Fruit fly (Drosophila melanogaster) whole organism, embryonic: ENCODE results near the gene usp.

Source experiments
- ATbp ChIP-seq: fragments of 200-800 bp; sonication (Bioruptor generic); optimal IDR thresholded peaks from 2 replicates; lab custom pipeline; 2017; ENCODE audit warnings: missing biosample characterization, mild to moderate bottlenecking, missing genetic modification characterization, missing genetic modification reagents
- Abd-B ChIP-seq: fragments of 200-800 bp; sonication (Bioruptor generic); optimal IDR thresholded peaks from 2 replicates; lab custom pipeline; 2018; ENCODE audit warnings: missing biosample characterization, mild to moderate bottlenecking, missing genetic modification characterization, moderate library complexity
- Aef1 ChIP-seq: fragments of 200-800 bp; sonication (Bioruptor generic); IDR thresholded peaks from 3 replicates; pipeline ENCODE4 v1.3.6; 2022; ENCODE audit warnings: missing biosample characterization, missing genetic modification characterization
- B-H1 ChIP-seq: fragments of 200-800 bp; sonication (Bioruptor generic); IDR thresholded peaks from 3 replicates; pipeline ENCODE4 v1.3.6; 2022; ENCODE audit warnings: missing biosample characterization, missing genetic modification characterization
- CG10321 ChIP-seq: fragments of 200-800 bp; sonication (Bioruptor generic); IDR thresholded peaks from 2 replicates; pipeline ENCODE4 v1.3.6; 2022; ENCODE audit warnings: missing biosample characterization, missing genetic modification characterization
- CG10462 ChIP-seq: fragments of 200-800 bp; sonication (Bioruptor generic); optimal IDR thresholded peaks from 2 replicates; lab custom pipeline; 2016; ENCODE audit warnings: missing biosample characterization, missing genetic modification characterization
- CG11398 ChIP-seq: fragments of 200-800 bp; sonication (Bioruptor generic); optimal IDR thresholded peaks from 2 replicates; lab custom pipeline; 2016; ENCODE audit warnings: missing biosample characterization, missing genetic modification characterization
- CG11504 ChIP-seq: fragments of 200-800 bp; sonication (Bioruptor generic); optimal IDR thresholded peaks from 3 replicates; lab custom pipeline; 2019; ENCODE audit warnings: missing biosample characterization, mild to moderate bottlenecking, missing genetic modification characterization, moderate library complexity
- CG11696 ChIP-seq: fragments of 200-800 bp; sonication (Bioruptor generic); IDR thresholded peaks from 2 replicates; pipeline ENCODE4 v1.3.6; 2022; ENCODE audit warnings: missing biosample characterization, missing genetic modification characterization
- CG12219 ChIP-seq: fragments of 200-800 bp; sonication (Bioruptor generic); optimal IDR thresholded peaks from 3 replicates; lab custom pipeline; 2018; ENCODE audit warnings: missing biosample characterization, mild to moderate bottlenecking, missing genetic modification characterization
- CG15073 ChIP-seq: fragments of 200-800 bp; sonication (Bioruptor generic); optimal IDR thresholded peaks from 2 replicates; lab custom pipeline; 2016; ENCODE audit warnings: missing biosample characterization, missing genetic modification characterization
- CG16863 ChIP-seq: fragments of 200-800 bp; sonication (Bioruptor generic); optimal IDR thresholded peaks from 3 replicates; lab custom pipeline; 2016; ENCODE audit warnings: missing biosample characterization, missing genetic modification characterization
- CG17359 ChIP-seq: fragments of 200-800 bp; sonication (Bioruptor generic); optimal IDR thresholded peaks from 3 replicates; lab custom pipeline; 2018; ENCODE audit warnings: missing biosample characterization, mild to moderate bottlenecking, missing genetic modification characterization, moderate library complexity
- CG18262 ChIP-seq: fragments of 200-800 bp; optimal IDR thresholded peaks from 3 replicates; lab custom pipeline; 2019; ENCODE audit warnings: missing biosample characterization, mild to moderate bottlenecking, missing genetic modification characterization, moderate library complexity
- CG18599 ChIP-seq: fragments of 200-800 bp; sonication (Bioruptor generic); optimal IDR thresholded peaks from 3 replicates; lab custom pipeline; 2017; ENCODE audit warnings: missing biosample characterization, missing genetic modification characterization, mild to moderate bottlenecking, moderate library complexity, missing genetic modification reagents
- CG30020 ChIP-seq: fragments of 200-800 bp; optimal IDR thresholded peaks from 2 replicates; lab custom pipeline; 2019; ENCODE audit warnings: missing biosample characterization, mild to moderate bottlenecking, missing genetic modification characterization, moderate library complexity
- CG30403 ChIP-seq: fragments of 200-800 bp; sonication (Bioruptor generic); optimal IDR thresholded peaks from 3 replicates; lab custom pipeline; 2016; ENCODE audit warnings: missing biosample characterization, missing genetic modification characterization
- CG4282 ChIP-seq: fragments of 200-800 bp; sonication (Bioruptor generic); optimal IDR thresholded peaks from 2 replicates; lab custom pipeline; 2016; ENCODE audit warnings: missing biosample characterization, missing genetic modification characterization
- CG5245 ChIP-seq: fragments of 200-800 bp; sonication (Bioruptor generic); optimal IDR thresholded peaks from 3 replicates; lab custom pipeline; 2016; ENCODE audit warnings: missing biosample characterization, missing genetic modification characterization
- CG6854 ChIP-seq: fragments of 200-800 bp; sonication (Bioruptor generic); optimal IDR thresholded peaks from 3 replicates; lab custom pipeline; 2017; ENCODE audit warnings: missing biosample characterization, mild to moderate bottlenecking, missing genetic modification characterization
- CG7786 ChIP-seq: fragments of 200-800 bp; sonication (Bioruptor generic); optimal IDR thresholded peaks from 2 replicates; lab custom pipeline; 2016; ENCODE audit warnings: missing biosample characterization, missing genetic modification characterization
- D19B ChIP-seq: fragments of 200-800 bp; sonication (Bioruptor generic); optimal IDR thresholded peaks from 2 replicates; lab custom pipeline; 2017; ENCODE audit warnings: missing biosample characterization, mild to moderate bottlenecking, missing genetic modification characterization
- Doc3 ChIP-seq: fragments of 200-800 bp; sonication (Bioruptor generic); IDR thresholded peaks from 3 replicates; pipeline ENCODE4 v1.3.6; 2022; ENCODE audit warnings: missing biosample characterization, missing genetic modification characterization; ENCODE audit not compliant: partially characterized antibody
- Dref ChIP-seq: fragments of 200-800 bp; sonication (Bioruptor generic); IDR thresholded peaks from 2 replicates; pipeline ENCODE4 v1.3.6; 2022; ENCODE audit warnings: missing biosample characterization, missing genetic modification characterization
- Hr51 ChIP-seq, 2 experiments: fragments of 200-800 bp; sonication (Bioruptor generic); optimal IDR thresholded peaks; 2 replicates in 1 of 2; 3 replicates in 1 of 2; lab custom pipeline; 2016 to 2018; ENCODE audit warnings: missing biosample characterization in 2 of 2, missing genetic modification characterization in 2 of 2, mild to moderate bottlenecking in 1 of 2, moderate library complexity in 1 of 2
- Jarid2 ChIP-seq: fragments of 200-800 bp; sonication (Bioruptor generic); optimal IDR thresholded peaks from 3 replicates; lab custom pipeline; 2017; ENCODE audit warnings: mild to moderate bottlenecking, missing biosample characterization, missing genetic modification reagents, missing genetic modification characterization
- Max ChIP-seq: fragments of 200-800 bp; sonication (Bioruptor generic); optimal IDR thresholded peaks from 2 replicates; lab custom pipeline; 2016; ENCODE audit warnings: missing biosample characterization, mild to moderate bottlenecking, missing genetic modification characterization
- NFAT ChIP-seq: fragments of 200-800 bp; sonication (Bioruptor generic); IDR thresholded peaks from 2 replicates; pipeline ENCODE4 v1.3.6; 2022; ENCODE audit warnings: missing biosample characterization, missing genetic modification characterization
- Neu2 ChIP-seq: fragments of 200-800 bp; sonication (Bioruptor generic); optimal IDR thresholded peaks from 3 replicates; lab custom pipeline; 2016; ENCODE audit warnings: missing biosample characterization, missing genetic modification characterization, borderline replicate concordance
- Nf-YB ChIP-seq: fragments of 200-800 bp; sonication (Bioruptor generic); optimal IDR thresholded peaks from 3 replicates; lab custom pipeline; 2019; ENCODE audit warnings: missing biosample characterization, mild to moderate bottlenecking, missing genetic modification characterization, moderate library complexity
- Opbp ChIP-seq: fragments of 200-800 bp; sonication (Bioruptor generic); IDR thresholded peaks from 3 replicates; pipeline ENCODE4 v1.3.6; 2022; ENCODE audit warnings: missing biosample characterization, missing genetic modification characterization; ENCODE audit not compliant: partially characterized antibody
- Optix ChIP-seq: fragments of 200-800 bp; sonication (Bioruptor generic); IDR thresholded peaks from 3 replicates; pipeline ENCODE4 v1.3.6; 2022; ENCODE audit warnings: missing biosample characterization, missing genetic modification characterization
- Ptx1 ChIP-seq: fragments of 200-800 bp; sonication (Bioruptor generic); IDR thresholded peaks from 2 replicates; pipeline ENCODE4 v1.3.6; 2022; ENCODE audit warnings: missing biosample characterization, missing genetic modification characterization
- Sin3A ChIP-seq: fragments of >200 bp; optimal IDR thresholded peaks from 2 replicates; lab custom pipeline; 2018
- Sox100B ChIP-seq: fragments of 200-800 bp; sonication (Bioruptor generic); optimal IDR thresholded peaks from 3 replicates; lab custom pipeline; 2018; ENCODE audit warnings: missing biosample characterization, mild to moderate bottlenecking, missing genetic modification characterization
- Trl ChIP-seq, 3 experiments: fragments of >200 bp in 2 of 3; fragments of 200-800 bp in 1 of 3; sonication (Bioruptor generic) in 1 of 3; optimal IDR thresholded peaks; 2 replicates in 1 of 3; 3 replicates in 2 of 3; lab custom pipeline; 2016 to 2017; ENCODE audit warnings: missing biosample characterization in 1 of 3, missing genetic modification characterization in 1 of 3
- ase ChIP-seq: fragments of 200-800 bp; sonication (Bioruptor generic); IDR thresholded peaks from 3 replicates; pipeline ENCODE4 v1.3.6; 2022; ENCODE audit warnings: missing biosample characterization, missing genetic modification characterization
- bbx ChIP-seq: fragments of 200-800 bp; sonication (Bioruptor generic); IDR thresholded peaks from 2 replicates; pipeline ENCODE4 v1.3.6; 2022; ENCODE audit warnings: missing biosample characterization, missing genetic modification characterization; ENCODE audit not compliant: partially characterized antibody
- bcd ChIP-seq: fragments of 200-800 bp; sonication (Bioruptor generic); optimal IDR thresholded peaks from 2 replicates; lab custom pipeline; 2017; ENCODE audit warnings: missing biosample characterization, mild to moderate bottlenecking, missing genetic modification characterization
- btn ChIP-seq: fragments of 200-800 bp; sonication (Bioruptor generic); optimal IDR thresholded peaks from 2 replicates; lab custom pipeline; 2016; ENCODE audit warnings: missing biosample characterization, missing genetic modification characterization
- cas ChIP-seq: fragments of 200-800 bp; sonication (Bioruptor generic); IDR thresholded peaks from 2 replicates; pipeline ENCODE4 v1.3.6; 2022; ENCODE audit warnings: missing biosample characterization, missing genetic modification characterization
- chn ChIP-seq: fragments of 200-800 bp; sonication (Bioruptor generic); optimal IDR thresholded peaks from 2 replicates; lab custom pipeline; 2016; ENCODE audit warnings: missing biosample characterization, missing genetic modification characterization
- ci ChIP-seq: fragments of 200-800 bp; sonication (Bioruptor generic); IDR thresholded peaks from 3 replicates; pipeline ENCODE4 v1.3.6; 2022; ENCODE audit warnings: missing biosample characterization, missing genetic modification characterization
- fd96Cb ChIP-seq: fragments of 200-800 bp; sonication (Bioruptor generic); optimal IDR thresholded peaks from 2 replicates; lab custom pipeline; 2018; ENCODE audit warnings: missing biosample characterization, mild to moderate bottlenecking, missing genetic modification characterization, moderate library complexity
- hth ChIP-seq: fragments of >200 bp; optimal IDR thresholded peaks from 2 replicates; lab custom pipeline; 2017; ENCODE audit warnings: inconsistent platforms
- ind ChIP-seq: fragments of 200-800 bp; sonication (Bioruptor generic); optimal IDR thresholded peaks from 3 replicates; lab custom pipeline; 2016; ENCODE audit warnings: missing biosample characterization, missing genetic modification characterization
- lab ChIP-seq: fragments of 200-800 bp; sonication (Bioruptor generic); optimal IDR thresholded peaks from 3 replicates; lab custom pipeline; 2017; ENCODE audit warnings: missing biosample characterization, missing genetic modification characterization, mild to moderate bottlenecking, moderate library complexity, missing genetic modification reagents
- odd ChIP-seq: fragments of 200-800 bp; sonication (Bioruptor generic); optimal IDR thresholded peaks from 2 replicates; lab custom pipeline; 2017; ENCODE audit warnings: missing biosample characterization, mild to moderate bottlenecking, missing genetic modification characterization
- sug ChIP-seq: fragments of 200-800 bp; optimal IDR thresholded peaks from 2 replicates; lab custom pipeline; 2019; ENCODE audit warnings: missing biosample characterization, mild to moderate bottlenecking, missing genetic modification characterization, moderate library complexity
- trh ChIP-seq: fragments of 200-800 bp; sonication (Bioruptor generic); optimal IDR thresholded peaks from 2 replicates; lab custom pipeline; 2016; ENCODE audit warnings: missing biosample characterization, missing genetic modification characterization
- usp ChIP-seq: fragments of >200 bp; optimal IDR thresholded peaks from 2 replicates; lab custom pipeline; 2017; ENCODE audit warnings: missing biosample characterization, missing genetic modification characterization

usp gene

DNA sequence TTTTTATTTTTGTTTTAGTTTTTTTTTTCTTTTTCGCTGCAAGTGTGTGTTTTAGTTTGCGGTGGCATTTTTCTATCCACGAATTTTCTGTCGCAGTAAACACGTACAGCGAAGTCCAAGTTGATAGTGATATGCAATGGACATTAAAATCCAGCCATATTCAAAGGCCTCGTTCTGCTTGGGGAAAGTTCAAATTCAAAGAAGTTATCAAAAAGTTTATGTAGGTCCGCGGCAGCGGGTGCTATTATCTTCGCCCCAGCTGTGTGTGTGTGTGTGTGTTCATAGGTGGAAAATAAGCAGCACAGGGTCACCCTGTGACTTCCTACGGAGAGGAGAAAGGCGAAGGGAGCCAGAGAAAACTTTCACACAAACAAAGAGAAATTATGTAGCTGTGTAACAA is 45.4 kb upstream of the usp start (continued):
- TF ChIP-seq Max (GFP tag; lab: Kevin White, UChicago): no peak
- TF ChIP-seq Optix: peak; percentile 67
- no peak; the same call in 1 of the 2 replicates for TF ChIP-seq NFAT (GFP tag; lab: Robert Waterston, UW)
- peak; percentile 63; the same call in 1 of the 3 replicates for TF ChIP-seq ase (GFP tag; lab: Robert Waterston, UW)
- peak; percentile 81 for TF ChIP-seq ATbp (GFP tag; lab: Kevin White, UChicago)
- TF ChIP-seq Jarid2: no peak
- TF ChIP-seq Doc3 (GFP tag; lab: Robert Waterston, UW): no peak
- TF ChIP-seq CG5245 (GFP tag; lab: Kevin White, UChicago): no peak
- 0 out of 3 replicates have a peak, but pooled peaks have one; percentile 14 for TF ChIP-seq Aef1 (GFP tag; lab: Robert Waterston, UW)
- TF ChIP-seq trh (GFP tag; lab: Kevin White, UChicago): no peak
- TF ChIP-seq ind (GFP tag; lab: Kevin White, UChicago): peak; percentile 48
- TF ChIP-seq bbx (GFP tag; lab: Robert Waterston, UW): no peak
- TF ChIP-seq Dref: no peak
- peak; percentile 27 for TF ChIP-seq CG10462 (GFP tag; lab: Kevin White, UChicago)
- TF ChIP-seq CG30020: no peak
- peak; percentile 69 for TF ChIP-seq CG18262 (tag; lab: Kevin White, UChicago)
- TF ChIP-seq Neu2: no peak
- TF ChIP-seq CG6854 (GFP tag; lab: Kevin White, UChicago): no peak
- TF ChIP-seq CG15073 (GFP tag; lab: Kevin White, UChicago): no peak
- peak; percentile 94 for TF ChIP-seq ci (GFP tag; lab: Robert Waterston, UW)
- TF ChIP-seq chn (GFP tag; lab: Kevin White, UChicago): peak; percentile 13
- peak; percentile 38 for TF ChIP-seq CG7786
- TF ChIP-seq odd (GFP tag; lab: Kevin White, UChicago): peak; percentile 62
- no peak for TF ChIP-seq usp (GFP tag; lab: Kevin White, UChicago)
- peak; percentile 28 for TF ChIP-seq CG12219 (GFP tag; lab: Kevin White, UChicago)
- TF ChIP-seq CG11504 (tag; lab: Kevin White, UChicago): peak; percentile 69
- peak; percentile 59 for TF ChIP-seq CG16863 (GFP tag; lab: Kevin White, UChicago)
- peak; percentile 62 for TF ChIP-seq CG10321 (GFP tag; lab: Robert Waterston, UW)
- peak; percentile 55 for TF ChIP-seq CG30403 (GFP tag; lab: Kevin White, UChicago)
- TF ChIP-seq Sox100B: peak; percentile 49
- no peak for TF ChIP-seq Opbp (GFP tag; lab: Robert Waterston, UW)
- TF ChIP-seq Nf-YB: peak; percentile 36
- TF ChIP-seq D19B: no peak
- peak; percentile 31 for TF ChIP-seq Abd-B (GFP tag; lab: Kevin White, UChicago)
- TF ChIP-seq Trl (optimal IDR thresholded peaks at IDR 0.05; lab: Kevin White, UChicago): no peak
- TF ChIP-seq Trl (GFP tag; optimal IDR thresholded peaks at IDR 0.05; lab: Kevin White, UChicago): peak; percentile 44
- TF ChIP-seq CG4282 (GFP tag; lab: Kevin White, UChicago): no peak
- TF ChIP-seq CG11696 (GFP tag; lab: Robert Waterston, UW): peak; percentile 87
- peak in 1 of 2 experiments; percentile 71 for TF ChIP-seq Hr51 (GFP tag; optimal IDR thresholded peaks at IDR 0.05; lab: Kevin White, UChicago)
- peak; percentile 70 for TF ChIP-seq Ptx1
- TF ChIP-seq hth: no peak
- TF ChIP-seq Sin3A (lab: Kevin White, UChicago): no peak
- TF ChIP-seq CG11398: peak; percentile 56
- peak; percentile 56 for TF ChIP-seq CG17359 (tag; lab: Kevin White, UChicago)
- TF ChIP-seq lab (GFP tag; lab: Kevin White, UChicago): peak; percentile 63
- peak; percentile 66 for TF ChIP-seq CG18599 (GFP tag; lab: Kevin White, UChicago)
- no peak for TF ChIP-seq sug (tag; lab: Kevin White, UChicago)
- peak; percentile 52; the same call in 2 of the 3 replicates for TF ChIP-seq B-H1 (GFP tag; lab: Robert Waterston, UW)
- TF ChIP-seq btn: no peak
- peak; percentile 29 for TF ChIP-seq bcd
- TF ChIP-seq cas: no peak
- TF ChIP-seq fd96Cb (tag; lab: Kevin White, UChicago): peak; percentile 50
